Worm (Caenorhabditis elegans) whole organism, mixed stage, embryonic: ENCODE data around the gene R03D7.15.

Source experiments
- elt-1 ChIP-seq: sonication (generic microtip); optimal IDR thresholded peaks from 2 replicates; lab custom pipeline; 2017; ENCODE audit warnings: missing genetic modification characterization, mild to moderate bottlenecking, missing compliant biosample characterization, antibody characterized with exemption, moderate library complexity, borderline replicate concordance; ENCODE audit not compliant: insufficient read depth
- nhr-12 ChIP-seq: fragments of 150-350 bp; optimal IDR thresholded peaks from 2 replicates; lab custom pipeline; 2014; ENCODE audit warnings: missing biosample characterization, missing genetic modification characterization
- zip-8 ChIP-seq: fragments of 150-350 bp; optimal IDR thresholded peaks from 2 replicates; lab custom pipeline; 2014; ENCODE audit warnings: missing biosample characterization, missing genetic modification characterization

- no peak for TF ChIP-seq elt-1 (tag; lab: Kevin White, UChicago)
- no peak for TF ChIP-seq zip-8
- TF ChIP-seq nhr-12 (tag; lab: Kevin White, UChicago), result no peak
Observed at ce11 chrII:10935336-10935735, 6.7 kb upstream of the R03D7.15 start.
